Worm (Caenorhabditis elegans) whole organism, L1 larva: ENCODE data around the gene str-238.

Experiments
- C04F5.9 ChIP-seq: sonication (generic microtip); optimal IDR thresholded peaks from 2 replicates; lab custom pipeline; 2016; ENCODE audit warnings: missing genetic modification characterization, missing compliant biosample characterization
- C16A3.4 ChIP-seq: fragments of 150-350 bp; optimal IDR thresholded peaks from 2 replicates; lab custom pipeline; 2014; ENCODE audit warnings: missing biosample characterization, missing genetic modification characterization
- Y116A8C.19 ChIP-seq: sonication (generic microtip); optimal IDR thresholded peaks from 2 replicates; lab custom pipeline; 2016; ENCODE audit warnings: missing compliant biosample characterization, missing genetic modification characterization, borderline replicate concordance
- ama-1 ChIP-seq: fragments of 150-350 bp; optimal IDR thresholded peaks from 2 replicates; lab custom pipeline; 2014
- ceh-8 ChIP-seq: fragments of 200-800 bp; sonication (Bioruptor generic); optimal IDR thresholded peaks from 2 replicates; lab custom pipeline; 2018; ENCODE audit warnings: mild to moderate bottlenecking, missing genetic modification characterization, moderate library complexity, missing compliant biosample characterization
- ceh-82 ChIP-seq, 3 experiments: fragments of 150-350 bp in 1 of 3; sonication (generic microtip) in 2 of 3; optimal IDR thresholded peaks; 2 replicates each; lab custom pipeline; 2014 to 2017; ENCODE audit warnings: missing biosample characterization in 3 of 3, missing genetic modification characterization in 3 of 3
- ceh-88 ChIP-seq: fragments of 200-800 bp; sonication (Bioruptor generic); IDR thresholded peaks from 2 replicates; pipeline ENCODE4 v1.3.6; 2022; ENCODE audit warnings: missing genetic modification characterization, missing compliant biosample characterization
- ceh-90 ChIP-seq: sonication (generic microtip); optimal IDR thresholded peaks from 2 replicates; lab custom pipeline; 2016; ENCODE audit warnings: missing genetic modification characterization, missing compliant biosample characterization
- ces-1 ChIP-seq: fragments of 150-350 bp; optimal IDR thresholded peaks from 2 replicates; lab custom pipeline; 2014; ENCODE audit warnings: missing biosample characterization, missing genetic modification reagents, missing genetic modification characterization
- dpl-1 ChIP-seq, 3 experiments: fragments of 150-350 bp in 2 of 3; sonication (generic microtip) in 1 of 3; optimal IDR thresholded peaks; 2 replicates each; lab custom pipeline; 2014 to 2017; ENCODE audit warnings: missing biosample characterization in 3 of 3, missing genetic modification characterization in 3 of 3, missing genetic modification reagents in 3 of 3
- efl-1 ChIP-seq, 4 experiments: fragments of 150-350 bp; optimal IDR thresholded peaks in 3 of 4; peaks in 1 of 4; 1 replicate in 1 of 4; 2 replicates in 3 of 4; lab custom pipeline; 2014; ENCODE audit warnings: missing biosample characterization in 2 of 4, missing genetic modification characterization in 2 of 4, missing genetic modification reagents in 2 of 4
- efl-3 ChIP-seq: fragments of 200-800 bp; sonication (Bioruptor generic); optimal IDR thresholded peaks from 2 replicates; lab custom pipeline; 2018; ENCODE audit warnings: mild to moderate bottlenecking, missing genetic modification characterization, missing compliant biosample characterization
- ets-5 ChIP-seq: fragments of 200-800 bp; sonication (Bioruptor generic); IDR thresholded peaks from 2 replicates; pipeline ENCODE4 v1.3.6; 2022; ENCODE audit warnings: missing genetic modification characterization, missing compliant biosample characterization
- fkh-4 ChIP-seq: sonication (generic microtip); optimal IDR thresholded peaks from 2 replicates; lab custom pipeline; 2016; ENCODE audit warnings: missing compliant biosample characterization, missing genetic modification characterization, borderline replicate concordance
- fkh-8 ChIP-seq: sonication (generic microtip); optimal IDR thresholded peaks from 2 replicates; lab custom pipeline; 2016; ENCODE audit warnings: mild to moderate bottlenecking, missing genetic modification characterization, missing compliant biosample characterization
- grh-1 ChIP-seq: fragments of 200-800 bp; sonication (Bioruptor generic); IDR thresholded peaks from 2 replicates; pipeline ENCODE4 v1.3.6; 2022; ENCODE audit warnings: missing genetic modification reagents, missing genetic modification characterization, missing compliant biosample characterization
- hlh-17 ChIP-seq: fragments of 200-800 bp; sonication (Bioruptor generic); optimal IDR thresholded peaks from 2 replicates; lab custom pipeline; 2018; ENCODE audit warnings: missing genetic modification characterization, mild to moderate bottlenecking, missing compliant biosample characterization, moderate library complexity, borderline replicate concordance
- hpl-2 ChIP-seq: fragments of 150-350 bp; optimal IDR thresholded peaks from 2 replicates; lab custom pipeline; 2014; ENCODE audit warnings: missing biosample characterization, missing genetic modification reagents, missing genetic modification characterization
- lin-14 ChIP-seq: fragments of 200-800 bp; sonication (Bioruptor generic); optimal IDR thresholded peaks from 2 replicates; lab custom pipeline; 2018; ENCODE audit warnings: mild to moderate bottlenecking, missing genetic modification characterization, moderate library complexity, missing compliant biosample characterization
- lin-15B ChIP-seq: fragments of 150-350 bp; sonication (generic microtip); optimal IDR thresholded peaks from 3 replicates; lab custom pipeline; 2014; ENCODE audit warnings: missing biosample characterization, missing genetic modification characterization
- mab-9 ChIP-seq: fragments of 200-800 bp; sonication (Bioruptor generic); IDR thresholded peaks from 2 replicates; pipeline ENCODE4 v1.3.6; 2022; ENCODE audit warnings: missing genetic modification reagents, missing genetic modification characterization, missing compliant biosample characterization
- nhr-12 ChIP-seq: sonication (generic microtip); optimal IDR thresholded peaks from 2 replicates; lab custom pipeline; 2017; ENCODE audit warnings: missing biosample characterization, missing genetic modification characterization
- nhr-237 ChIP-seq: fragments of 150-350 bp; optimal IDR thresholded peaks from 2 replicates; lab custom pipeline; 2014; ENCODE audit warnings: missing biosample characterization, missing genetic modification characterization
- nhr-47 ChIP-seq: sonication (generic microtip); optimal IDR thresholded peaks from 2 replicates; lab custom pipeline; 2016; ENCODE audit warnings: mild to moderate bottlenecking, missing genetic modification characterization, moderate library complexity, missing compliant biosample characterization
- nhr-71 ChIP-seq: sonication (generic microtip); optimal IDR thresholded peaks from 2 replicates; lab custom pipeline; 2016; ENCODE audit warnings: mild to moderate bottlenecking, missing genetic modification characterization, moderate library complexity, missing compliant biosample characterization
- nhr-77 ChIP-seq: fragments of 150-350 bp; optimal IDR thresholded peaks from 2 replicates; lab custom pipeline; 2014; ENCODE audit warnings: missing biosample characterization, missing genetic modification characterization
- nhr-85 ChIP-seq: sonication (generic microtip); peaks from one replicate; lab custom pipeline; 2016; ENCODE audit warnings: missing genetic modification characterization, inconsistent platforms, missing compliant biosample characterization
- rnt-1 ChIP-seq: sonication (generic microtip); optimal IDR thresholded peaks from 2 replicates; lab custom pipeline; 2016; ENCODE audit warnings: mild to moderate bottlenecking, missing genetic modification characterization, moderate library complexity, missing compliant biosample characterization
- snu-23 ChIP-seq: sonication (generic microtip); optimal IDR thresholded peaks from 2 replicates; lab custom pipeline; 2016; ENCODE audit warnings: missing genetic modification characterization, missing compliant biosample characterization
- sptf-1 ChIP-seq: fragments of 150-350 bp; optimal IDR thresholded peaks from 2 replicates; lab custom pipeline; 2014; ENCODE audit warnings: missing biosample characterization, missing genetic modification characterization
- tbx-2 ChIP-seq: sonication (generic microtip); optimal IDR thresholded peaks from 2 replicates; lab custom pipeline; 2016; ENCODE audit warnings: missing genetic modification characterization, missing compliant biosample characterization
- tlp-1 ChIP-seq: fragments of 150-350 bp; optimal IDR thresholded peaks from 2 replicates; lab custom pipeline; 2014; ENCODE audit warnings: missing biosample characterization, missing genetic modification characterization
- unc-130 ChIP-seq: fragments of 150-350 bp; optimal IDR thresholded peaks from 2 replicates; lab custom pipeline; 2017; ENCODE audit warnings: missing biosample characterization, missing genetic modification characterization, inconsistent platforms
- unc-30 ChIP-seq: sonication (generic microtip); optimal IDR thresholded peaks from 2 replicates; lab custom pipeline; 2017; ENCODE audit warnings: missing biosample characterization, missing genetic modification characterization
- xbp-1 ChIP-seq: sonication (generic microtip); optimal IDR thresholded peaks from 2 replicates; lab custom pipeline; 2016; ENCODE audit warnings: missing genetic modification characterization, missing compliant biosample characterization
- zag-1 ChIP-seq: fragments of 150-350 bp; optimal IDR thresholded peaks from 2 replicates; lab custom pipeline; 2014; ENCODE audit warnings: missing biosample characterization, missing genetic modification characterization
- zip-4 ChIP-seq: fragments of 200-800 bp; sonication (Bioruptor generic); optimal IDR thresholded peaks from 2 replicates; lab custom pipeline; 2018; ENCODE audit warnings: mild to moderate bottlenecking, missing genetic modification characterization, moderate library complexity, missing compliant biosample characterization

Gene str-238

ce11 chrV:801555-802060 is 36.8 kb downstream of the str-238 start:
- TF ChIP-seq nhr-85 (tag; lab: Kevin White, UChicago), result peak; percentile 89
- TF ChIP-seq lin-14 (GFP tag; lab: Kevin White, UChicago), result peak; percentile 74
- no peak for TF ChIP-seq nhr-77 (tag; lab: Kevin White, UChicago)
- no peak for TF ChIP-seq ces-1 (GFP tag; lab: Kevin White, UChicago)
- TF ChIP-seq ceh-90, result no peak
- no peak for TF ChIP-seq efl-3 (GFP tag; lab: Kevin White, UChicago)
- no peak for TF ChIP-seq sptf-1 (tag; lab: Kevin White, UChicago)
- TF ChIP-seq tlp-1 (tag; lab: Kevin White, UChicago), result no peak
- no peak for TF ChIP-seq Y116A8C.19 (tag; lab: Kevin White, UChicago)
- TF ChIP-seq C04F5.9 (tag; lab: Kevin White, UChicago), result no peak
- TF ChIP-seq dpl-1 (GFP tag; optimal IDR thresholded peaks at IDR 0.05; lab: Kevin White, UChicago), result no peak
- TF ChIP-seq efl-1 (optimal IDR thresholded peaks at IDR 0.05; lab: Kevin White, UChicago), result no peak
- TF ChIP-seq efl-1 (GFP tag; optimal IDR thresholded peaks at IDR 0.05 in 1 of 2; lab: Kevin White, UChicago), result peak in 1 of 2 experiments; percentile 68
- TF ChIP-seq ama-1 (lab: Kevin White, UChicago), result no peak
- peak; percentile 36 for TF ChIP-seq rnt-1 (tag; lab: Kevin White, UChicago)
- TF ChIP-seq xbp-1, result no peak
- TF ChIP-seq nhr-237, result no peak
- no peak for TF ChIP-seq fkh-8 (tag; lab: Kevin White, UChicago)
- no peak for TF ChIP-seq nhr-71 (tag; lab: Kevin White, UChicago)

ce11 chrV:802726-803125 is 37.9 kb downstream of the str-238 start:
- no peak for TF ChIP-seq ces-1 (GFP tag; lab: Kevin White, UChicago)
- no peak for TF ChIP-seq xbp-1
- TF ChIP-seq Y116A8C.19 (tag; lab: Kevin White, UChicago), result no peak
- TF ChIP-seq nhr-47 (tag; lab: Kevin White, UChicago), result no peak
- TF ChIP-seq ceh-88 (GFP tag; lab: Robert Waterston, UW), result no peak
- no peak for TF ChIP-seq lin-14 (GFP tag; lab: Kevin White, UChicago)
- TF ChIP-seq unc-130 (tag; lab: Kevin White, UChicago), result no peak
- TF ChIP-seq hlh-17, result no peak
- TF ChIP-seq hpl-2 (GFP tag; lab: Kevin White, UChicago), result no peak
- TF ChIP-seq fkh-8 (tag; lab: Kevin White, UChicago), result no peak
- no peak for TF ChIP-seq tlp-1 (tag; lab: Kevin White, UChicago)
- TF ChIP-seq grh-1 (GFP tag; lab: Robert Waterston, UW), result no peak
- TF ChIP-seq zip-4, result no peak
- TF ChIP-seq snu-23 (GFP tag; lab: Kevin White, UChicago), result no peak
- TF ChIP-seq nhr-12 (tag; lab: Kevin White, UChicago), result no peak

ce11 chrV:803472-803871 is 38.6 kb downstream of the str-238 start:
- TF ChIP-seq ceh-8 (GFP tag; lab: Kevin White, UChicago), result no peak
- TF ChIP-seq hpl-2 (GFP tag; lab: Kevin White, UChicago), result no peak
- no peak for TF ChIP-seq lin-15B (tag; lab: Kevin White, UChicago)
- TF ChIP-seq mab-9, result no peak
- TF ChIP-seq ets-5, result no peak
- no peak for TF ChIP-seq dpl-1 (GFP tag; optimal IDR thresholded peaks at IDR 0.05; lab: Kevin White, UChicago)
- no peak for TF ChIP-seq tlp-1 (tag; lab: Kevin White, UChicago)
- TF ChIP-seq zag-1 (tag; lab: Kevin White, UChicago), result no peak
- no peak for TF ChIP-seq sptf-1 (tag; lab: Kevin White, UChicago)
- TF ChIP-seq tbx-2 (tag; lab: Kevin White, UChicago), result no peak
- TF ChIP-seq nhr-237, result no peak
- TF ChIP-seq nhr-12 (tag; lab: Kevin White, UChicago), result no peak
- no peak for TF ChIP-seq ceh-82 (tag; optimal IDR thresholded peaks at IDR 0.05; lab: Kevin White, UChicago)
- TF ChIP-seq C16A3.4 (tag; lab: Kevin White, UChicago), result no peak
- TF ChIP-seq, all 84 proteins: peak for 0

- no peak for TF ChIP-seq fkh-4
- TF ChIP-seq nhr-77 (tag; lab: Kevin White, UChicago), result no peak
- no peak for TF ChIP-seq unc-30 (tag; lab: Kevin White, UChicago)
- peak; percentile 41 for TF ChIP-seq nhr-85 (tag; lab: Kevin White, UChicago)
- peak; percentile 32 for TF ChIP-seq lin-14 (GFP tag; lab: Kevin White, UChicago)
Observed at ce11 chrV:804485-804884, 39.7 kb downstream of the str-238 start, which contains the start of gene nhr-270. TSS of gene nhr-270 (minus strand) at chrV:804741.
